Fruit fly (Drosophila melanogaster) whole organism, embryonic: ENCODE results near the gene Prx1.

Experiments used
- Asciz ChIP-seq: fragments of 200-800 bp; sonication (Bioruptor generic); optimal IDR thresholded peaks from 2 replicates; lab custom pipeline; 2017; ENCODE audit warnings: missing biosample characterization, mild to moderate bottlenecking, missing genetic modification characterization, missing genetic modification reagents
- Atf-2 ChIP-seq: fragments of 200-800 bp; sonication (Bioruptor generic); optimal IDR thresholded peaks from 2 replicates; lab custom pipeline; 2016; ENCODE audit warnings: missing biosample characterization, missing genetic modification characterization
- Atf3 ChIP-seq: fragments of 200-800 bp; sonication (Bioruptor generic); optimal IDR thresholded peaks from 3 replicates; lab custom pipeline; 2016; ENCODE audit warnings: missing biosample characterization, missing genetic modification characterization
- CG11504 ChIP-seq: fragments of 200-800 bp; sonication (Bioruptor generic); optimal IDR thresholded peaks from 3 replicates; lab custom pipeline; 2019; ENCODE audit warnings: missing biosample characterization, mild to moderate bottlenecking, missing genetic modification characterization, moderate library complexity
- CG11723 ChIP-seq: fragments of 200-800 bp; sonication (Bioruptor generic); optimal IDR thresholded peaks from 2 replicates; lab custom pipeline; 2017; ENCODE audit warnings: missing biosample characterization, mild to moderate bottlenecking, missing genetic modification characterization
- CG12236 ChIP-seq: fragments of 200-800 bp; sonication (Bioruptor generic); optimal IDR thresholded peaks from 2 replicates; lab custom pipeline; 2016; ENCODE audit warnings: missing biosample characterization, missing genetic modification characterization
- CG1603 ChIP-seq: fragments of 200-800 bp; sonication (Bioruptor generic); optimal IDR thresholded peaks from 2 replicates; lab custom pipeline; 2019; ENCODE audit warnings: missing biosample characterization, mild to moderate bottlenecking, missing genetic modification characterization, moderate library complexity
- CG17612 ChIP-seq: fragments of 200-800 bp; sonication (Bioruptor generic); IDR thresholded peaks from 2 replicates; pipeline ENCODE4 v1.3.6; 2022; ENCODE audit warnings: missing biosample characterization, missing genetic modification characterization
- CG18262 ChIP-seq: fragments of 200-800 bp; optimal IDR thresholded peaks from 3 replicates; lab custom pipeline; 2019; ENCODE audit warnings: missing biosample characterization, mild to moderate bottlenecking, missing genetic modification characterization, moderate library complexity
- CG2116 ChIP-seq: fragments of 200-800 bp; sonication (Bioruptor generic); optimal IDR thresholded peaks from 3 replicates; lab custom pipeline; 2018; ENCODE audit warnings: missing biosample characterization, mild to moderate bottlenecking, missing genetic modification characterization
- CG2199 ChIP-seq: fragments of 200-800 bp; sonication (Bioruptor generic); IDR thresholded peaks from 3 replicates; pipeline ENCODE4 v1.3.6; 2022; ENCODE audit warnings: missing biosample characterization, missing genetic modification characterization
- CG30020 ChIP-seq: fragments of 200-800 bp; optimal IDR thresholded peaks from 2 replicates; lab custom pipeline; 2019; ENCODE audit warnings: missing biosample characterization, mild to moderate bottlenecking, missing genetic modification characterization, moderate library complexity
- CG30403 ChIP-seq: fragments of 200-800 bp; sonication (Bioruptor generic); optimal IDR thresholded peaks from 3 replicates; lab custom pipeline; 2016; ENCODE audit warnings: missing biosample characterization, missing genetic modification characterization
- CG3995 ChIP-seq: fragments of 200-800 bp; sonication (Bioruptor generic); optimal IDR thresholded peaks from 3 replicates; lab custom pipeline; 2016; ENCODE audit warnings: missing biosample characterization, missing genetic modification characterization
- CG4360 ChIP-seq: fragments of 200-800 bp; sonication (Bioruptor generic); IDR thresholded peaks from 2 replicates; pipeline ENCODE4 v1.3.6; 2022; ENCODE audit warnings: missing biosample characterization, missing genetic modification characterization
- CG7372 ChIP-seq: fragments of 200-800 bp; sonication (Bioruptor generic); IDR thresholded peaks from 2 replicates; pipeline ENCODE4 v1.3.6; 2022; ENCODE audit warnings: missing biosample characterization, missing genetic modification characterization
- CG8290 ChIP-seq, 3 experiments: fragments of 200-800 bp; sonication (Bioruptor generic); optimal IDR thresholded peaks; 2 replicates each; lab custom pipeline; 2016 to 2019; ENCODE audit warnings: missing biosample characterization in 3 of 3, missing genetic modification characterization in 3 of 3, mild to moderate bottlenecking in 2 of 3, moderate library complexity in 1 of 3
- D19A ChIP-seq: fragments of 200-800 bp; optimal IDR thresholded peaks from 3 replicates; lab custom pipeline; 2019; ENCODE audit warnings: missing biosample characterization, mild to moderate bottlenecking, missing genetic modification characterization, moderate library complexity
- D19B ChIP-seq: fragments of 200-800 bp; sonication (Bioruptor generic); optimal IDR thresholded peaks from 2 replicates; lab custom pipeline; 2017; ENCODE audit warnings: missing biosample characterization, mild to moderate bottlenecking, missing genetic modification characterization
- Gsc ChIP-seq: fragments of 200-800 bp; sonication (Bioruptor generic); IDR thresholded peaks from 2 replicates; pipeline ENCODE4 v1.3.6; 2022; ENCODE audit warnings: missing biosample characterization, missing genetic modification characterization
- HLH54F ChIP-seq: fragments of 200-800 bp; sonication (Bioruptor generic); optimal IDR thresholded peaks from 3 replicates; lab custom pipeline; 2016; ENCODE audit warnings: missing biosample characterization, missing genetic modification characterization
- Hmx ChIP-seq: fragments of 200-800 bp; sonication (Bioruptor generic); optimal IDR thresholded peaks from 2 replicates; lab custom pipeline; 2016; ENCODE audit warnings: missing biosample characterization, missing genetic modification characterization
- Hr51 ChIP-seq, 2 experiments: fragments of 200-800 bp; sonication (Bioruptor generic); optimal IDR thresholded peaks; 2 replicates in 1 of 2; 3 replicates in 1 of 2; lab custom pipeline; 2016 to 2018; ENCODE audit warnings: missing biosample characterization in 2 of 2, missing genetic modification characterization in 2 of 2, mild to moderate bottlenecking in 1 of 2, moderate library complexity in 1 of 2
- Hr78 ChIP-seq, 2 experiments: fragments of 200-800 bp in 1 of 2; fragments of >200 bp in 1 of 2; sonication (Bioruptor generic) in 1 of 2; optimal IDR thresholded peaks; 2 replicates each; lab custom pipeline; 2017 to 2019; ENCODE audit warnings: missing biosample characterization in 2 of 2, missing genetic modification characterization in 2 of 2, mild to moderate bottlenecking in 1 of 2, moderate library complexity in 1 of 2
- Meics ChIP-seq: fragments of 200-800 bp; sonication (Bioruptor generic); optimal IDR thresholded peaks from 2 replicates; lab custom pipeline; 2017; ENCODE audit warnings: missing biosample characterization, mild to moderate bottlenecking, missing genetic modification characterization
- Mes4 ChIP-seq: fragments of 200-800 bp; sonication (Bioruptor generic); optimal IDR thresholded peaks from 2 replicates; lab custom pipeline; 2016; ENCODE audit warnings: missing biosample characterization, missing genetic modification characterization
- Myb ChIP-seq: fragments of 200-800 bp; sonication (Bioruptor generic); optimal IDR thresholded peaks from 2 replicates; lab custom pipeline; 2016; ENCODE audit warnings: missing biosample characterization, missing genetic modification characterization
- NFAT ChIP-seq: fragments of 200-800 bp; sonication (Bioruptor generic); IDR thresholded peaks from 2 replicates; pipeline ENCODE4 v1.3.6; 2022; ENCODE audit warnings: missing biosample characterization, missing genetic modification characterization
- Neu2 ChIP-seq: fragments of 200-800 bp; sonication (Bioruptor generic); optimal IDR thresholded peaks from 3 replicates; lab custom pipeline; 2016; ENCODE audit warnings: missing biosample characterization, missing genetic modification characterization, borderline replicate concordance
- Oli ChIP-seq: fragments of 200-800 bp; sonication (Bioruptor generic); optimal IDR thresholded peaks from 2 replicates; lab custom pipeline; 2018; ENCODE audit warnings: missing biosample characterization, mild to moderate bottlenecking, missing genetic modification characterization, moderate library complexity
- Poxn ChIP-seq: fragments of 200-800 bp; sonication (Bioruptor generic); IDR thresholded peaks from 2 replicates; pipeline ENCODE4 v1.3.6; 2022; ENCODE audit warnings: missing biosample characterization, missing genetic modification characterization
- Rx ChIP-seq: fragments of 200-800 bp; sonication (Bioruptor generic); IDR thresholded peaks from 2 replicates; pipeline ENCODE4 v1.3.6; 2022; ENCODE audit warnings: missing biosample characterization, missing genetic modification characterization
- Sox102F ChIP-seq: fragments of 200-800 bp; sonication (Bioruptor generic); optimal IDR thresholded peaks from 2 replicates; lab custom pipeline; 2018; ENCODE audit warnings: missing biosample characterization, mild to moderate bottlenecking, missing genetic modification characterization, moderate library complexity
- bab2 ChIP-seq: fragments of 200-800 bp; sonication (Bioruptor generic); optimal IDR thresholded peaks from 2 replicates; lab custom pipeline; 2016; ENCODE audit warnings: missing biosample characterization, missing genetic modification characterization
- bigmax ChIP-seq: fragments of 200-800 bp; sonication (Bioruptor generic); optimal IDR thresholded peaks from 2 replicates; lab custom pipeline; 2018; ENCODE audit warnings: missing biosample characterization, mild to moderate bottlenecking, missing genetic modification characterization
- bowl ChIP-seq: fragments of 200-800 bp; sonication (Bioruptor generic); IDR thresholded peaks from 2 replicates; pipeline ENCODE4 v1.3.6; 2022; ENCODE audit warnings: missing biosample characterization, missing genetic modification characterization
- chif ChIP-seq, 2 experiments: fragments of 200-800 bp; sonication (Bioruptor generic); optimal IDR thresholded peaks; 3 replicates each; lab custom pipeline; 2016; ENCODE audit warnings: missing biosample characterization in 2 of 2, missing genetic modification characterization in 2 of 2
- chm ChIP-seq: fragments of 200-800 bp; sonication (Bioruptor generic); IDR thresholded peaks from 2 replicates; pipeline ENCODE4 v1.3.6; 2022; ENCODE audit warnings: missing biosample characterization, missing genetic modification characterization
- croc ChIP-seq: fragments of 200-800 bp; sonication (Bioruptor generic); conservative IDR thresholded peaks from 3 replicates; pipeline ENCODE4 v1.3.6; 2022; ENCODE audit warnings: missing biosample characterization, missing genetic modification characterization
- crp ChIP-seq, 2 experiments: fragments of 200-800 bp; sonication (Bioruptor generic); optimal IDR thresholded peaks; 2 replicates in 1 of 2; 3 replicates in 1 of 2; lab custom pipeline; 2017; ENCODE audit warnings: missing biosample characterization in 2 of 2, missing genetic modification characterization in 2 of 2, mild to moderate bottlenecking in 1 of 2, moderate library complexity in 1 of 2
- da ChIP-seq: fragments of 200-800 bp; sonication (Bioruptor generic); optimal IDR thresholded peaks from 2 replicates; lab custom pipeline; 2016; ENCODE audit warnings: missing biosample characterization, missing genetic modification characterization
- dmrt99B ChIP-seq: fragments of 200-800 bp; sonication (Bioruptor generic); optimal IDR thresholded peaks from 2 replicates; lab custom pipeline; 2018; ENCODE audit warnings: missing biosample characterization, mild to moderate bottlenecking, missing genetic modification characterization, moderate library complexity
- fd64A ChIP-seq: fragments of 200-800 bp; sonication (Bioruptor generic); optimal IDR thresholded peaks from 3 replicates; lab custom pipeline; 2018; ENCODE audit warnings: missing biosample characterization, mild to moderate bottlenecking, missing genetic modification characterization
- gsb-n ChIP-seq: fragments of 200-800 bp; sonication (Bioruptor generic); optimal IDR thresholded peaks from 3 replicates; lab custom pipeline; 2018; ENCODE audit warnings: missing biosample characterization, mild to moderate bottlenecking, missing genetic modification characterization
- knrl ChIP-seq: fragments of 200-800 bp; sonication (Bioruptor generic); IDR thresholded peaks from 3 replicates; pipeline ENCODE4 v1.3.6; 2022; ENCODE audit warnings: missing biosample characterization, missing genetic modification characterization; ENCODE audit not compliant: partially characterized antibody
- slbo ChIP-seq: fragments of 200-800 bp; sonication (Bioruptor generic); IDR thresholded peaks from 2 replicates; pipeline ENCODE4 v1.3.6; 2022; ENCODE audit warnings: missing biosample characterization, missing genetic modification characterization
- sr ChIP-seq: fragments of 200-800 bp; sonication (Bioruptor generic); IDR thresholded peaks from 3 replicates; pipeline ENCODE4 v1.3.6; 2022; ENCODE audit warnings: missing biosample characterization, missing genetic modification characterization
- tio ChIP-seq: fragments of 200-800 bp; sonication (Bioruptor generic); optimal IDR thresholded peaks from 2 replicates; lab custom pipeline; 2017; ENCODE audit warnings: missing biosample characterization, missing genetic modification characterization, inconsistent platforms
- unpg ChIP-seq: fragments of 200-800 bp; sonication (Bioruptor generic); optimal IDR thresholded peaks from 3 replicates; lab custom pipeline; 2018; ENCODE audit warnings: missing biosample characterization, mild to moderate bottlenecking, missing genetic modification characterization, moderate library complexity
- wor ChIP-seq: fragments of 200-800 bp; sonication (Bioruptor generic); IDR thresholded peaks from 2 replicates; pipeline ENCODE4 v1.3.6; 2022; ENCODE audit warnings: missing biosample characterization, missing genetic modification characterization
- zfh2 ChIP-seq: fragments of 200-800 bp; sonication (Bioruptor generic); optimal IDR thresholded peaks from 2 replicates; lab custom pipeline; 2016; ENCODE audit warnings: missing biosample characterization, missing genetic modification characterization

Gene Prx1

dm6 chr3L:15249729-15250128 lies 42.1 kb downstream of the Prx1 start (continued):
- TF ChIP-seq chm (GFP tag; lab: Robert Waterston, UW) (no peak), Hr78 (GFP tag; optimal IDR thresholded peaks at IDR 0.05; lab: Kevin White, UChicago) (no peak), unpg (GFP tag; lab: Kevin White, UChicago) (peak; percentile 15), Rx (GFP tag; lab: Robert Waterston, UW) (no peak), slbo (no peak), crp (GFP tag; optimal IDR thresholded peaks at IDR 0.05; lab: Kevin White, UChicago) (no peak), Gsc (GFP tag; lab: Robert Waterston, UW) (no peak), CG8290 (GFP tag; optimal IDR thresholded peaks at IDR 0.05; lab: Kevin White, UChicago) (no peak), CG8290 (tag; optimal IDR thresholded peaks at IDR 0.05; lab: Kevin White, UChicago) (peak in 1 of 2 experiments; percentile 2), sr (GFP tag; lab: Robert Waterston, UW) (no peak), Myb (GFP tag; lab: Kevin White, UChicago) (no peak), Meics (no peak), Atf3 (no peak), zfh2 (GFP tag; lab: Kevin White, UChicago) (no peak), wor (GFP tag; lab: Robert Waterston, UW) (no peak), gsb-n (no peak), bab2 (GFP tag; lab: Kevin White, UChicago) (no peak), D19B (GFP tag; lab: Kevin White, UChicago) (no peak), Hmx (GFP tag; lab: Kevin White, UChicago) (no peak), CG3995 (GFP tag; lab: Kevin White, UChicago) (no peak), CG30020 (tag; lab: Kevin White, UChicago) (no peak), Poxn (GFP tag; lab: Robert Waterston, UW) (no peak), Sox102F (GFP tag; lab: Kevin White, UChicago) (peak; percentile 65), CG11723 (GFP tag; lab: Kevin White, UChicago) (no peak), croc (GFP tag; lab: Robert Waterston, UW) (no peak), Mes4 (no peak), Hr51 (GFP tag; optimal IDR thresholded peaks at IDR 0.05; lab: Kevin White, UChicago) (peak in 1 of 2 experiments; percentile 46), Atf-2 (GFP tag; lab: Kevin White, UChicago) (no peak), CG4360 (GFP tag; lab: Robert Waterston, UW) (no peak), CG30403 (no peak), Neu2 (no peak), chif (GFP tag; optimal IDR thresholded peaks at IDR 0.05; lab: Kevin White, UChicago) (no peak), knrl (GFP tag; lab: Robert Waterston, UW) (no peak), CG1603 (peak; percentile 16), CG17612 (GFP tag; lab: Robert Waterston, UW) (no peak), CG2199 (no peak), da (GFP tag; lab: Kevin White, UChicago) (no peak), CG11504 (tag; lab: Kevin White, UChicago) (peak; percentile 49), fd64A (no peak), D19A (tag; lab: Kevin White, UChicago) (no peak), tio (GFP tag; lab: Kevin White, UChicago) (no peak), NFAT (GFP tag; lab: Robert Waterston, UW) (no peak), Oli (tag; lab: Kevin White, UChicago) (peak; percentile 3), CG7372 (GFP tag; lab: Robert Waterston, UW) (no peak), Asciz (GFP tag; lab: Kevin White, UChicago) (peak; percentile 1), bowl (GFP tag; lab: Robert Waterston, UW) (no peak), dmrt99B (peak; percentile 53), bigmax (GFP tag; lab: Kevin White, UChicago) (no peak), HLH54F (GFP tag; lab: Kevin White, UChicago) (no peak), CG2116 (GFP tag; lab: Kevin White, UChicago) (no peak), CG18262 (peak; percentile 48), CG12236 (GFP tag; lab: Kevin White, UChicago) (no peak)
